Fruit fly (Drosophila melanogaster): ENCODE measurements around the gene Myo31DF.

Gene Myo31DF

DNA sequence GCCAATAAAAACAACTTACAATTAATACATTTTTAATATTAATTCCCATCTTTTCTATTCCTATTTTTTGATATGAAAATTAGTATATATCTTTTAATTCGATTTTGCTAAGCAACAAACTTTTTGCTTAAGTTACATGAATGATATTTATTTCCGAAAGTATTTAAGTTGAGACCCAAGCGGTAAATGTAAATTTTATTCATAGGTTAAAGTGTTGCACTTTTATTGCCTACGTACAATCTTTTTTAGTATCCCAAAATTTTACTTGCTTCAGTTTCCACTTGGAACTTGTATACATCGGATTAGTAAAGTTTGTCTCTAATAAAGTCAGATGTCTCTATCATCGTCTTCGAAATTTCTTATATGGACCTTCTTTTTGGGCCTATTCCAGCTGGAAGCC lies 24.9 kb upstream of the Myo31DF start, which contains the start of gene CG18301:
Gene CG18301 (plus strand): TSS at position 301 of the 400 bp plus-strand sequence.
- TF ChIP-seq Abd-B (GFP tag; optimal IDR thresholded peaks at IDR 0.05) (no peak), usp (GFP tag; optimal IDR thresholded peaks at IDR 0.05) (no peak), dl (GFP tag; optimal IDR thresholded peaks at IDR 0.05; ENCODE audit: insufficient read depth in 1 of 2, partially characterized antibody in 2 of 2) (no peak), CG9705 (GFP tag; optimal IDR thresholded peaks at IDR 0.05) (no peak), HLH106 (tag; optimal IDR thresholded peaks at IDR 0.05) (no peak), CrebA (GFP tag; optimal IDR thresholded peaks at IDR 0.05; ENCODE audit: borderline replicate concordance) (no peak), Hnf4 (GFP tag; optimal IDR thresholded peaks at IDR 0.05) (no peak), Hr83 (GFP tag; optimal IDR thresholded peaks at IDR 0.05; ENCODE audit: poor library complexity, severe bottlenecking) (no peak), foxo (GFP tag; optimal IDR thresholded peaks at IDR 0.05) (no peak), tai (GFP tag; optimal IDR thresholded peaks at IDR 0.05) (no peak), Hr78 (GFP tag; optimal IDR thresholded peaks at IDR 0.05) (no peak), br (GFP tag; optimal IDR thresholded peaks at IDR 0.05) (no peak), h (GFP tag; optimal IDR thresholded peaks at IDR 0.05) (no peak), fru (GFP tag; optimal IDR thresholded peaks at IDR 0.05) (no peak)

DNA sequence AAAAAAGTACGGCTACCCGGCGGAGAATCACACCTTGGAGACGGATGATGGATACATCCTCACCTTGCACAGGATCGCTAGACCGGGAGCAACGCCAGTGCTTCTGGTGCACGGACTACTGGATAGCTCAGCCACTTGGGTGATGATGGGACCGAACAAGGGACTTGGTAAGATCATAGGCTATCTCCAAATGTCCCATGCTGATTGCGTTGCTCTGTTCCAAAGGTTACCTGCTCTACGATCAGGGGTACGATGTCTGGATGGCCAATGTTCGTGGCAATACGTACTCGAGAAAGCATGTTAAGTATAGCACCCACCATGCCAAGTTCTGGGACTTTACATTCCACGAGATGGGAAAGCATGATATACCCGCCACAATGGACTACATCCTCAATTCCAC lies 23.5 kb upstream of the Myo31DF start:
- TF ChIP-seq rgr (GFP tag; optimal IDR thresholded peaks at IDR 0.05) (no peak), Hr78 (GFP tag; optimal IDR thresholded peaks at IDR 0.05) (no peak), Myc (optimal IDR thresholded peaks at IDR 0.05) (no peak), Sp1 (GFP tag; optimal IDR thresholded peaks at IDR 0.05) (no peak), dsf (GFP tag; optimal IDR thresholded peaks at IDR 0.05; ENCODE audit: borderline replicate concordance) (no peak), CrebA (GFP tag; optimal IDR thresholded peaks at IDR 0.05; ENCODE audit: borderline replicate concordance) (no peak), Dif (GFP tag; optimal IDR thresholded peaks at IDR 0.05; ENCODE audit: partially characterized antibody) (no peak), lola (GFP tag; optimal IDR thresholded peaks at IDR 0.05) (no peak), dl (GFP tag; optimal IDR thresholded peaks at IDR 0.05; ENCODE audit: insufficient read depth in 1 of 2, partially characterized antibody in 2 of 2) (no peak), sv (GFP tag; optimal IDR thresholded peaks at IDR 0.05) (no peak), CG32264 (GFP tag; optimal IDR thresholded peaks at IDR 0.05) (no peak), OdsH (GFP tag; optimal IDR thresholded peaks at IDR 0.05) (no peak), GATAd (GFP tag; optimal IDR thresholded peaks at IDR 0.05) (no peak), CG9705 (GFP tag; optimal IDR thresholded peaks at IDR 0.05) (no peak), tai (GFP tag; optimal IDR thresholded peaks at IDR 0.05) (no peak), sage (GFP tag; optimal IDR thresholded peaks at IDR 0.05) (no peak), dmrt93B (GFP tag; optimal IDR thresholded peaks at IDR 0.05) (no peak), Hnf4 (GFP tag; optimal IDR thresholded peaks at IDR 0.05) (no peak)

DNA sequence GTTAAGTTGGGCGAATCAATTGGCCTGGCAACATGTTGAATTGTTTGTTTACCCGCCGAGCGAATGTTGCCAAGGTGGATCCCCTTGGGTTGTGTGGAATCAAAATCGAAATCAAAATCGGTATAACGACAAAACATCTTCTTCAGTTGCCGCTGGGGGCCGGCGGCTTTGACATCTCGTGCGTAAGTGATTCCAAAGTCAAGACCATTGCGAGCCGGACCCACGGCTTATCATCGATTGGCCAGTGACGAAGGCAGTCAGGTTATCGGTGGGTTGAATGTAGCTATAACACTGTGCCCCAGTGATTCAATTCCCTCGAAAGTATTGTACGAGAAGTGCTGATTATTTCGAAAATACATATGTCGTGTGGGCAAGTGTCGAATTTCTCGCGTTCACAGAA lies 22.4 kb upstream of the Myo31DF start:
- no peak for TF ChIP-seq Rel (GFP tag; optimal IDR thresholded peaks at IDR 0.05)
- TF ChIP-seq Rel (tag; optimal IDR thresholded peaks at IDR 0.05) = peak; percentile 90
- TF ChIP-seq CrebA (GFP tag; optimal IDR thresholded peaks at IDR 0.05; ENCODE audit: borderline replicate concordance) = peak; percentile 1
- TF ChIP-seq Jra (GFP tag; optimal IDR thresholded peaks at IDR 0.05) = no peak

DNA sequence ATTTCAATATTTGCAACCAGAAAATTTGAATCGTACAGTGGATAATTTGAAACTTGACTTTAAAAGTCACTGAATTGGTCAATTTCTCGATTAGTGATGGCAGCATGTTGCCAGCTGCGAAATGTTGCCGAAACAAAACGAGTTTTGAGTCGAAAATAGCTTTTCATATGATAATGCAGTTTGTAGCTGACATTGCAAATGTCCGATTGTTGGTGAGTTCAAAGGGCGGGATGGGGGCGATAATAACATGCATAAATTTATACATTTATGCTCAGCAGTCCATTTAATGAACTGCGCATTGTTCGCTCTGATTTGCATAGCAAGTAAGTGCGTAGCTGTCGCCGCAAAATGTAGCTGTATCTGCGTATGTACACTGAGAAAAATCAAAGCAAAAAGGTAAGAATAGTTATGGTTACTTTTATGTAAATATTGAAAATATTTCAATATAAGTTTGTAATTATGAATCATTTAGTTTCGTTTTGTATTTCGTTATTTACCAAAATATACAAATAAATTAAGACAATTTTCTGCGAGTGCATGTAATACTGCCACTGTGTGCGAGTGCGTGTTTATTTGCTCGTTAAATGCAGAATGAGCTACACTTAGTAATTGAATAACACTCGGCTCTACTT lies 20.5 kb upstream of the Myo31DF start, which contains the start of gene Lip4:
Gene Lip4 (plus strand): TSS at position 620 of the 632 bp plus-strand sequence.
- TF ChIP-seq Sp1 (GFP tag; optimal IDR thresholded peaks at IDR 0.05) = peak; percentile 42
- peak; percentile 46 for TF ChIP-seq OdsH (GFP tag; optimal IDR thresholded peaks at IDR 0.05)
- peak; percentile 61 for TF ChIP-seq sv (GFP tag; optimal IDR thresholded peaks at IDR 0.05)
- no peak for TF ChIP-seq Hr78 (GFP tag; optimal IDR thresholded peaks at IDR 0.05)
- TF ChIP-seq Abd-B (GFP tag; optimal IDR thresholded peaks at IDR 0.05) = no peak
- no peak for TF ChIP-seq Mio (GFP tag; optimal IDR thresholded peaks at IDR 0.05)
- TF ChIP-seq Myc (optimal IDR thresholded peaks at IDR 0.05) = no peak
- no peak for TF ChIP-seq CG32264 (GFP tag; optimal IDR thresholded peaks at IDR 0.05)
- TF ChIP-seq brk (GFP tag; optimal IDR thresholded peaks at IDR 0.05) = no peak
- TF ChIP-seq GATAd (GFP tag; optimal IDR thresholded peaks at IDR 0.05) = no peak
- TF ChIP-seq CG9705 (GFP tag; optimal IDR thresholded peaks at IDR 0.05) = no peak
- TF ChIP-seq N (GFP tag; optimal IDR thresholded peaks at IDR 0.05) = no peak
- TF ChIP-seq fru (GFP tag; optimal IDR thresholded peaks at IDR 0.05) = peak; percentile 63
- TF ChIP-seq Jra (GFP tag; optimal IDR thresholded peaks at IDR 0.05) = peak; percentile 5
- TF ChIP-seq usp (GFP tag; optimal IDR thresholded peaks at IDR 0.05) = no peak
- TF ChIP-seq CrebA (GFP tag; optimal IDR thresholded peaks at IDR 0.05; ENCODE audit: borderline replicate concordance) = no peak
- TF ChIP-seq Vsx2 (GFP tag; optimal IDR thresholded peaks at IDR 0.05; ENCODE audit: partially characterized antibody) = no peak
- TF ChIP-seq lola (GFP tag; optimal IDR thresholded peaks at IDR 0.05) = no peak
- no peak for TF ChIP-seq sage (GFP tag; optimal IDR thresholded peaks at IDR 0.05)
- peak; percentile 37 for TF ChIP-seq psq (GFP tag; optimal IDR thresholded peaks at IDR 0.05)
- peak; percentile 23 for TF ChIP-seq Hnf4 (GFP tag; optimal IDR thresholded peaks at IDR 0.05)
- no peak for TF ChIP-seq Dif (GFP tag; optimal IDR thresholded peaks at IDR 0.05; ENCODE audit: partially characterized antibody)
- TF ChIP-seq Hr83 (GFP tag; optimal IDR thresholded peaks at IDR 0.05; ENCODE audit: poor library complexity, severe bottlenecking) = no peak
- TF ChIP-seq pan (optimal IDR thresholded peaks at IDR 0.05) = no peak
- TF ChIP-seq jim (GFP tag; optimal IDR thresholded peaks at IDR 0.05) = no peak
- TF ChIP-seq Dfd (GFP tag; optimal IDR thresholded peaks at IDR 0.05) = peak; percentile 11
- no peak for TF ChIP-seq Rel (GFP tag; optimal IDR thresholded peaks at IDR 0.05)
- no peak for TF ChIP-seq Rel (tag; optimal IDR thresholded peaks at IDR 0.05)
- TF ChIP-seq HLH106 (tag; optimal IDR thresholded peaks at IDR 0.05) = peak; percentile 58
- peak; percentile 45 for TF ChIP-seq rgr (GFP tag; optimal IDR thresholded peaks at IDR 0.05)
- TF ChIP-seq foxo (GFP tag; optimal IDR thresholded peaks at IDR 0.05) = peak in 1 of 2 experiments; percentile 62
- peak; percentile 22 for TF ChIP-seq br (GFP tag; optimal IDR thresholded peaks at IDR 0.05)
- TF ChIP-seq dl (GFP tag; optimal IDR thresholded peaks at IDR 0.05; ENCODE audit: insufficient read depth in 1 of 2, partially characterized antibody in 2 of 2) = no peak
- peak; percentile 11 for TF ChIP-seq dmrt93B (GFP tag; optimal IDR thresholded peaks at IDR 0.05)
- TF ChIP-seq woc (GFP tag; optimal IDR thresholded peaks at IDR 0.05) = no peak
- TF ChIP-seq tai (GFP tag; optimal IDR thresholded peaks at IDR 0.05) = no peak
- peak; percentile 44 for TF ChIP-seq h (GFP tag; optimal IDR thresholded peaks at IDR 0.05)

Measured in whole organism, wandering third instar larva.